Fruit fly (Drosophila melanogaster) whole organism, embryonic: Measurements from ENCODE around the gene ball.
A peak's percentile ranks its signal among the peaks of the same experiment; 100 is the strongest.

Experiments
- Aef1 ChIP-seq: fragments of 200-800 bp; sonication (Bioruptor generic); IDR thresholded peaks from 3 replicates; pipeline ENCODE4 v1.3.6; 2022; ENCODE audit warnings: missing biosample characterization, missing genetic modification characterization
- CG1024 ChIP-seq: fragments of 200-800 bp; sonication (Bioruptor generic); IDR thresholded peaks from 2 replicates; pipeline ENCODE4 v1.3.6; 2022; ENCODE audit warnings: missing biosample characterization, missing genetic modification characterization
- CG10462 ChIP-seq: fragments of 200-800 bp; sonication (Bioruptor generic); optimal IDR thresholded peaks from 2 replicates; lab custom pipeline; 2016; ENCODE audit warnings: missing biosample characterization, missing genetic modification characterization
- CG10543 ChIP-seq: fragments of 200-800 bp; sonication (Bioruptor generic); optimal IDR thresholded peaks from 3 replicates; lab custom pipeline; 2017; ENCODE audit warnings: missing biosample characterization, mild to moderate bottlenecking, missing genetic modification characterization, moderate library complexity
- CG11695 ChIP-seq: fragments of 200-800 bp; sonication (Bioruptor generic); IDR thresholded peaks from 3 replicates; pipeline ENCODE4 v1.3.6; 2022; ENCODE audit warnings: missing biosample characterization, missing genetic modification characterization
- CG12236 ChIP-seq: fragments of 200-800 bp; sonication (Bioruptor generic); optimal IDR thresholded peaks from 2 replicates; lab custom pipeline; 2016; ENCODE audit warnings: missing biosample characterization, missing genetic modification characterization
- CG12659 ChIP-seq: fragments of 200-800 bp; sonication (Bioruptor generic); optimal IDR thresholded peaks from 3 replicates; lab custom pipeline; 2017; ENCODE audit warnings: mild to moderate bottlenecking, missing biosample characterization, missing genetic modification reagents, missing genetic modification characterization
- CG13894 ChIP-seq: fragments of 200-800 bp; sonication (Bioruptor generic); optimal IDR thresholded peaks from 3 replicates; lab custom pipeline; 2018; ENCODE audit warnings: missing biosample characterization, mild to moderate bottlenecking, missing genetic modification characterization, moderate library complexity
- CG14667 ChIP-seq: fragments of 200-800 bp; sonication (Bioruptor generic); IDR thresholded peaks from 2 replicates; pipeline ENCODE4 v1.3.6; 2022; ENCODE audit warnings: missing biosample characterization, missing genetic modification characterization
- CG2129 ChIP-seq: fragments of 200-800 bp; sonication (Bioruptor generic); IDR thresholded peaks from 2 replicates; pipeline ENCODE4 v1.3.6; 2022; ENCODE audit warnings: missing biosample characterization, missing genetic modification characterization; ENCODE audit not compliant: partially characterized antibody
- CG31388 ChIP-seq: fragments of 200-800 bp; sonication (Bioruptor generic); optimal IDR thresholded peaks from 2 replicates; lab custom pipeline; 2016; ENCODE audit warnings: missing biosample characterization, missing genetic modification characterization
- CG4404 ChIP-seq: fragments of 200-800 bp; sonication (Bioruptor generic); IDR thresholded peaks from 2 replicates; pipeline ENCODE4 v1.3.6; 2022; ENCODE audit warnings: missing biosample characterization, missing genetic modification characterization
- CG4707 ChIP-seq: fragments of 200-800 bp; sonication (Bioruptor generic); optimal IDR thresholded peaks from 2 replicates; lab custom pipeline; 2018; ENCODE audit warnings: missing biosample characterization, mild to moderate bottlenecking, missing genetic modification characterization, moderate library complexity
- CG4854 ChIP-seq: fragments of 200-800 bp; sonication (Bioruptor generic); optimal IDR thresholded peaks from 2 replicates; lab custom pipeline; 2016; ENCODE audit warnings: missing biosample characterization, missing genetic modification characterization, inconsistent platforms
- CG6254 ChIP-seq: fragments of 200-800 bp; sonication (Bioruptor generic); optimal IDR thresholded peaks from 3 replicates; lab custom pipeline; 2017; ENCODE audit warnings: mild to moderate bottlenecking, missing biosample characterization, missing genetic modification reagents, missing genetic modification characterization
- CG7786 ChIP-seq: fragments of 200-800 bp; sonication (Bioruptor generic); optimal IDR thresholded peaks from 2 replicates; lab custom pipeline; 2016; ENCODE audit warnings: missing biosample characterization, missing genetic modification characterization
- CG7963 ChIP-seq: fragments of 200-800 bp; sonication (Bioruptor generic); IDR thresholded peaks from 3 replicates; pipeline ENCODE4 v1.3.6; 2022; ENCODE audit warnings: missing biosample characterization, missing genetic modification characterization; ENCODE audit not compliant: partially characterized antibody
- Dek ChIP-seq: fragments of 200-800 bp; sonication (Bioruptor generic); optimal IDR thresholded peaks from 3 replicates; lab custom pipeline; 2019; ENCODE audit warnings: missing biosample characterization, mild to moderate bottlenecking, missing genetic modification characterization, moderate library complexity
- Hmr ChIP-seq: fragments of 200-800 bp; sonication (Bioruptor generic); optimal IDR thresholded peaks from 3 replicates; lab custom pipeline; 2017; ENCODE audit warnings: mild to moderate bottlenecking, missing biosample characterization, missing genetic modification reagents, missing genetic modification characterization
- MESR4 ChIP-seq: fragments of 200-800 bp; sonication (Bioruptor generic); optimal IDR thresholded peaks from 2 replicates; lab custom pipeline; 2018; ENCODE audit warnings: missing biosample characterization, mild to moderate bottlenecking, missing genetic modification characterization, moderate library complexity
- Max ChIP-seq: fragments of 200-800 bp; sonication (Bioruptor generic); optimal IDR thresholded peaks from 2 replicates; lab custom pipeline; 2016; ENCODE audit warnings: missing biosample characterization, mild to moderate bottlenecking, missing genetic modification characterization
- Med ChIP-seq: fragments of 200-800 bp; sonication (Bioruptor generic); peaks from one replicate; lab custom pipeline; 2016; ENCODE audit warnings: missing biosample characterization, missing genetic modification characterization, mild to moderate bottlenecking, inconsistent platforms, moderate library complexity
- Nf-YC ChIP-seq: fragments of 200-800 bp; optimal IDR thresholded peaks from 3 replicates; lab custom pipeline; 2019; ENCODE audit warnings: missing biosample characterization, mild to moderate bottlenecking, missing genetic modification characterization, moderate library complexity
- Six4 ChIP-seq: fragments of 200-800 bp; sonication (Bioruptor generic); optimal IDR thresholded peaks from 2 replicates; lab custom pipeline; 2016; ENCODE audit warnings: missing biosample characterization, missing genetic modification characterization
- al ChIP-seq: fragments of 200-800 bp; sonication (Bioruptor generic); IDR thresholded peaks from 2 replicates; pipeline ENCODE4 v1.3.6; 2022; ENCODE audit warnings: missing biosample characterization, missing genetic modification characterization
- chn ChIP-seq: fragments of 200-800 bp; sonication (Bioruptor generic); optimal IDR thresholded peaks from 2 replicates; lab custom pipeline; 2016; ENCODE audit warnings: missing biosample characterization, missing genetic modification characterization
- corto ChIP-seq: fragments of 200-800 bp; sonication (Bioruptor generic); optimal IDR thresholded peaks from 2 replicates; lab custom pipeline; 2016; ENCODE audit warnings: missing biosample characterization, mild to moderate bottlenecking, missing genetic modification characterization, moderate library complexity
- crp ChIP-seq, 2 experiments: fragments of 200-800 bp; sonication (Bioruptor generic); optimal IDR thresholded peaks; 2 replicates in 1 of 2; 3 replicates in 1 of 2; lab custom pipeline; 2017; ENCODE audit warnings: missing biosample characterization in 2 of 2, missing genetic modification characterization in 2 of 2, mild to moderate bottlenecking in 1 of 2, moderate library complexity in 1 of 2
- cwo ChIP-seq: fragments of 200-800 bp; sonication (Bioruptor generic); optimal IDR thresholded peaks from 3 replicates; lab custom pipeline; 2017; ENCODE audit warnings: missing biosample characterization, missing genetic modification characterization, mild to moderate bottlenecking, moderate library complexity, missing genetic modification reagents
- danr ChIP-seq: fragments of 200-800 bp; sonication (Bioruptor generic); IDR thresholded peaks from 2 replicates; pipeline ENCODE4 v1.3.6; 2022; ENCODE audit warnings: missing biosample characterization, missing genetic modification characterization
- disco-r ChIP-seq: fragments of 200-800 bp; sonication (Bioruptor generic); optimal IDR thresholded peaks from 2 replicates; lab custom pipeline; 2016; ENCODE audit warnings: missing biosample characterization, missing genetic modification characterization
- dpn ChIP-seq, 2 experiments: fragments of 200-800 bp; sonication (Bioruptor generic); optimal IDR thresholded peaks; 3 replicates each; lab custom pipeline; 2016; ENCODE audit warnings: missing biosample characterization in 2 of 2, missing genetic modification characterization in 2 of 2
- dysf ChIP-seq: fragments of 200-800 bp; sonication (Bioruptor generic); IDR thresholded peaks from 3 replicates; pipeline ENCODE4 v1.3.6; 2022; ENCODE audit warnings: missing biosample characterization, missing genetic modification characterization
- esg ChIP-seq: fragments of 200-800 bp; sonication (Bioruptor generic); conservative IDR thresholded peaks from 2 replicates; pipeline ENCODE4 v1.3.6; 2022; ENCODE audit warnings: missing biosample characterization, missing genetic modification characterization
- ewg ChIP-seq: fragments of 200-800 bp; sonication (Bioruptor generic); optimal IDR thresholded peaks from 3 replicates; lab custom pipeline; 2017; ENCODE audit warnings: mild to moderate bottlenecking, missing biosample characterization, missing genetic modification reagents, missing genetic modification characterization
- gcm2 ChIP-seq: fragments of 200-800 bp; sonication (Bioruptor generic); optimal IDR thresholded peaks from 2 replicates; lab custom pipeline; 2016; ENCODE audit warnings: missing biosample characterization, missing genetic modification characterization
- klu ChIP-seq: fragments of 200-800 bp; sonication (Bioruptor generic); IDR thresholded peaks from 2 replicates; pipeline ENCODE4 v1.3.6; 2022; ENCODE audit warnings: missing biosample characterization, missing genetic modification characterization
- kni ChIP-seq: fragments of 200-800 bp; sonication (Bioruptor generic); optimal IDR thresholded peaks from 3 replicates; lab custom pipeline; 2017; ENCODE audit warnings: mild to moderate bottlenecking, missing biosample characterization, missing genetic modification reagents, missing genetic modification characterization
- lilli ChIP-seq: fragments of 200-800 bp; sonication (Bioruptor generic); optimal IDR thresholded peaks from 3 replicates; lab custom pipeline; 2016; ENCODE audit warnings: missing biosample characterization, missing genetic modification characterization
- lmd ChIP-seq: fragments of 200-800 bp; sonication (Bioruptor generic); IDR thresholded peaks from 2 replicates; pipeline ENCODE4 v1.3.6; 2022; ENCODE audit warnings: missing biosample characterization, missing genetic modification characterization
- nerfin-2 ChIP-seq: fragments of 200-800 bp; sonication (Bioruptor generic); IDR thresholded peaks from 2 replicates; pipeline ENCODE4 v1.3.6; 2022; ENCODE audit warnings: missing biosample characterization, missing genetic modification characterization; ENCODE audit not compliant: partially characterized antibody
- onecut ChIP-seq: fragments of 200-800 bp; sonication (Bioruptor generic); IDR thresholded peaks from 2 replicates; pipeline ENCODE4 v1.3.6; 2022; ENCODE audit warnings: missing biosample characterization, missing genetic modification characterization
- org-1 ChIP-seq: fragments of 200-800 bp; sonication (Bioruptor generic); optimal IDR thresholded peaks from 2 replicates; lab custom pipeline; 2017; ENCODE audit warnings: missing biosample characterization, missing genetic modification characterization
- pan ChIP-seq, 4 experiments: fragments of >200 bp in 3 of 4; fragments of 200-800 bp in 1 of 4; sonication (Bioruptor generic) in 1 of 4; optimal IDR thresholded peaks in 3 of 4; IDR thresholded peaks in 1 of 4; 2 replicates each; pipeline versions ENCODE4 v1.3.6 to Lab custom; 2017 to 2022; ENCODE audit warnings: missing biosample characterization in 2 of 4, missing genetic modification characterization in 2 of 4, mixed read lengths in 1 of 4
- ro ChIP-seq: fragments of 200-800 bp; sonication (Bioruptor generic); IDR thresholded peaks from 2 replicates; pipeline ENCODE4 v1.3.6; 2022; ENCODE audit warnings: missing biosample characterization, missing genetic modification characterization
- run ChIP-seq: fragments of 200-800 bp; sonication (Bioruptor generic); optimal IDR thresholded peaks from 3 replicates; lab custom pipeline; 2018; ENCODE audit warnings: missing biosample characterization, mild to moderate bottlenecking, missing genetic modification characterization
- sna ChIP-seq: fragments of 200-800 bp; sonication (Bioruptor generic); IDR thresholded peaks from 2 replicates; pipeline ENCODE4 v1.3.6; 2022; ENCODE audit warnings: missing biosample characterization, missing genetic modification characterization; ENCODE audit not compliant: partially characterized antibody
- twi ChIP-seq: fragments of 200-800 bp; optimal IDR thresholded peaks from 2 replicates; lab custom pipeline; 2019; ENCODE audit warnings: missing biosample characterization, mild to moderate bottlenecking, missing genetic modification characterization, moderate library complexity
- vnd ChIP-seq: fragments of 200-800 bp; sonication (Bioruptor generic); IDR thresholded peaks from 3 replicates; pipeline ENCODE4 v1.3.6; 2022; ENCODE audit warnings: missing biosample characterization, missing genetic modification characterization; ENCODE audit not compliant: partially characterized antibody
- zf30C ChIP-seq: fragments of 200-800 bp; sonication (Bioruptor generic); optimal IDR thresholded peaks from 3 replicates; lab custom pipeline; 2018; ENCODE audit warnings: missing biosample characterization, mild to moderate bottlenecking, missing genetic modification characterization

The ball gene

DNA sequence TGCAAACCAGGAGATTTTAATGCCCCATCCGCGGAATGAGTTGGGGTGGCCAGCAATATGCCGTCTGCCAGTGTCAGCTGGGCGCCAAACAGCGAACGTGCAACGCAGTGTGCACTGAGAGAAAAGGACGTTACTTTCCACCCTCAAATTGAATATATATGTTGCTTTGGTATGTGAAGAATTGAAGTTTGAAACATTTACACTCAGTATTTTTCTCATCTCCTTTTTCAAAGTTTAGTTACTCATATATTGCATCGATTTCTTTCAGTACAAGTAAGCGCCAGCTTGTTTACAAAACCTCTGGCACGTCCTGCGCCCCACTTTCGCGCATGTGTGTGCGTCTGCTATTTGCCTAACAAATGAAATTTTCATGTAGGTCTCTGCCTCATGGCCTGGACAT lies 7.4 kb downstream of the ball start (continued):
- no peak for TF ChIP-seq al (GFP tag; lab: Robert Waterston, UW)
- no peak for TF ChIP-seq gcm2 (GFP tag; lab: Kevin White, UChicago)
- peak; percentile 55 for TF ChIP-seq Hmr (GFP tag; lab: Kevin White, UChicago)
- TF ChIP-seq ewg (GFP tag; lab: Kevin White, UChicago): peak; percentile 9
- no peak for TF ChIP-seq CG13894 (tag; lab: Kevin White, UChicago)
- TF ChIP-seq CG7786 (GFP tag; lab: Kevin White, UChicago): no peak
- no peak for TF ChIP-seq CG1024 (GFP tag; lab: Robert Waterston, UW)
- TF ChIP-seq CG31388 (GFP tag; lab: Kevin White, UChicago): no peak
- TF ChIP-seq CG7963 (GFP tag; lab: Robert Waterston, UW): no peak
- no peak for TF ChIP-seq CG10543 (GFP tag; lab: Kevin White, UChicago)
- TF ChIP-seq Med (GFP tag; lab: Kevin White, UChicago): peak; percentile 81
- TF ChIP-seq Aef1: peak; percentile 44; the same call in 1 of the 3 replicates
- peak; percentile 59; the same call in 1 of the 2 replicates for TF ChIP-seq ro (GFP tag; lab: Robert Waterston, UW)
- TF ChIP-seq dysf (GFP tag; lab: Robert Waterston, UW): peak; percentile 56; the same call in 2 of the 3 replicates
- TF ChIP-seq CG11695 (GFP tag; lab: Robert Waterston, UW): no peak
- TF ChIP-seq pan (optimal IDR thresholded peaks at IDR 0.05; lab: Kevin White, UChicago): no peak
- peak in 1 of 2 experiments; percentile 71 for TF ChIP-seq pan (GFP tag; optimal IDR thresholded peaks at IDR 0.05 in 1 of 2, IDR thresholded peaks at IDR 0.05 in 1 of 2)
- no peak for TF ChIP-seq Nf-YC (tag; lab: Kevin White, UChicago)
- peak; percentile 34; the same call in 1 of the 2 replicates for TF ChIP-seq esg (GFP tag; lab: Robert Waterston, UW)
- no peak for TF ChIP-seq CG6254
- no peak for TF ChIP-seq CG12236 (GFP tag; lab: Kevin White, UChicago)
- TF ChIP-seq corto: no peak
- no peak for TF ChIP-seq Six4 (GFP tag; lab: Kevin White, UChicago)
- TF ChIP-seq crp (GFP tag; optimal IDR thresholded peaks at IDR 0.05; lab: Kevin White, UChicago): no peak
- 0 out of 2 replicates have a peak, but pooled peaks have one; percentile 23 for TF ChIP-seq lmd (GFP tag; lab: Robert Waterston, UW)
- peak; percentile 21 for TF ChIP-seq org-1 (GFP tag; lab: Kevin White, UChicago)
- TF ChIP-seq cwo: peak; percentile 22
- peak; percentile 36 for TF ChIP-seq lilli (GFP tag; lab: Kevin White, UChicago)
- TF ChIP-seq CG2129 (GFP tag; lab: Robert Waterston, UW): no peak
- TF ChIP-seq sna: no peak
- no peak for TF ChIP-seq klu (GFP tag; lab: Robert Waterston, UW)
- no peak for TF ChIP-seq CG4707
- no peak for TF ChIP-seq disco-r (GFP tag; lab: Kevin White, UChicago)
- TF ChIP-seq nerfin-2: no peak
- no peak for TF ChIP-seq twi (tag; lab: Kevin White, UChicago)
- no peak for TF ChIP-seq CG4854 (GFP tag; lab: Kevin White, UChicago)
- TF ChIP-seq run (tag; lab: Kevin White, UChicago): no peak
- TF ChIP-seq CG14667 (GFP tag; lab: Robert Waterston, UW): peak; percentile 27; the same call in 1 of the 2 replicates
- no peak for TF ChIP-seq vnd
- no peak for TF ChIP-seq CG12659 (GFP tag; lab: Kevin White, UChicago)
- no peak for TF ChIP-seq CG10462 (GFP tag; lab: Kevin White, UChicago)
- no peak for TF ChIP-seq zf30C (GFP tag; lab: Kevin White, UChicago)
- peak in 1 of 2 experiments; percentile 70 for TF ChIP-seq dpn (GFP tag; optimal IDR thresholded peaks at IDR 0.05; lab: Kevin White, UChicago)
- TF ChIP-seq CG4404 (GFP tag; lab: Robert Waterston, UW): no peak
- no peak for TF ChIP-seq Max
- no peak for TF ChIP-seq Dek
- TF ChIP-seq onecut (GFP tag; lab: Robert Waterston, UW): peak; percentile 76
- no peak for TF ChIP-seq kni (GFP tag; lab: Kevin White, UChicago)
- TF ChIP-seq danr (GFP tag; lab: Robert Waterston, UW): no peak
- TF ChIP-seq chn (GFP tag; lab: Kevin White, UChicago): no peak
- no peak for TF ChIP-seq MESR4 (GFP tag; lab: Kevin White, UChicago)
